Worm (Caenorhabditis elegans): ENCODE data around the gene rsp-2.
A peak's percentile ranks its signal among the peaks of the same experiment; 100 is the strongest.

The rsp-2 gene

ce11 chrII:11455140-11455539, 2.4 kb upstream of the rsp-2 start (continued):
- no peak for TF ChIP-seq ceh-27 (GFP tag; optimal IDR thresholded peaks at IDR 0.05)

ce11 chrII:11453639-11454038, 884 bp upstream of the rsp-2 start:
- TF ChIP-seq Y95B8A.8 (GFP tag; IDR thresholded peaks at IDR 0.05) (no peak), mel-28 (tag; optimal IDR thresholded peaks at IDR 0.05; ENCODE audit: borderline replicate concordance) (no peak), let-607 (tag; optimal IDR thresholded peaks at IDR 0.05) (no peak), unc-130 (GFP tag; optimal IDR thresholded peaks at IDR 0.05) (no peak), cebp-1 (GFP tag; IDR thresholded peaks at IDR 0.05) (no peak), cebp-1 (tag; optimal IDR thresholded peaks at IDR 0.05) (peak; percentile 31), madf-6 (GFP tag; IDR thresholded peaks at IDR 0.05) (peak; percentile 37; the same call in 1 of the 2 replicates), nfyb-1 (GFP tag; IDR thresholded peaks at IDR 0.05) (0 out of 2 replicates have a peak, but pooled peaks have one; percentile 31), lsy-27 (tag; optimal IDR thresholded peaks at IDR 0.05; ENCODE audit: borderline replicate concordance, insufficient read depth) (no peak)

ce11 chrII:11453025-11453424, 270 bp upstream of the rsp-2 start, which contains the start of gene rsp-1:
rsp-1 (plus strand) TSS chrII:11453362.
- peak; percentile 67; the same call in 1 of the 2 replicates for TF ChIP-seq B0019.2 (GFP tag; conservative IDR thresholded peaks at IDR 0.05)
- no peak for TF ChIP-seq mel-28 (tag; optimal IDR thresholded peaks at IDR 0.05; ENCODE audit: borderline replicate concordance)
- peak; percentile 46 for TF ChIP-seq xnd-1 (tag; optimal IDR thresholded peaks at IDR 0.05)
- TF ChIP-seq unc-62 (GFP tag; optimal IDR thresholded peaks at IDR 0.05), result no peak
- TF ChIP-seq lsy-27 (tag; optimal IDR thresholded peaks at IDR 0.05; ENCODE audit: borderline replicate concordance, insufficient read depth), result no peak
- TF ChIP-seq hlh-12 (tag; optimal IDR thresholded peaks at IDR 0.05), result no peak
- no peak for TF ChIP-seq T26A5.8 (tag; optimal IDR thresholded peaks at IDR 0.05)
- 0 out of 2 replicates have a peak, but pooled peaks have one; percentile 29 for TF ChIP-seq egl-44 (GFP tag; IDR thresholded peaks at IDR 0.05)
- TF ChIP-seq C06A6.2 (GFP tag; conservative IDR thresholded peaks at IDR 0.05), result peak; percentile 45; the same call in 1 of the 2 replicates
- peak; percentile 77 for TF ChIP-seq D2030.7 (GFP tag; IDR thresholded peaks at IDR 0.05)
- no peak for TF ChIP-seq nfya-2 (GFP tag; IDR thresholded peaks at IDR 0.05)
- TF ChIP-seq K12H6.12 (tag; optimal IDR thresholded peaks at IDR 0.05), result peak; percentile 80
- TF ChIP-seq ccch-3 (GFP tag; optimal IDR thresholded peaks at IDR 0.05), result no peak
- TF ChIP-seq sea-2 (GFP tag; IDR thresholded peaks at IDR 0.05), result no peak
- TF ChIP-seq attf-3 (GFP tag; conservative IDR thresholded peaks at IDR 0.05), result peak; percentile 79
- TF ChIP-seq rpc-1 (optimal IDR thresholded peaks at IDR 0.05), result no peak
- no peak for TF ChIP-seq rpc-1 (tag; optimal IDR thresholded peaks at IDR 0.05)
- TF ChIP-seq dox-1 (GFP tag; IDR thresholded peaks at IDR 0.05), result peak; percentile 95
- no peak for TF ChIP-seq Y79H2A.3 (GFP tag; conservative IDR thresholded peaks at IDR 0.05)
- peak; percentile 95 for TF ChIP-seq nhr-80 (tag; optimal IDR thresholded peaks at IDR 0.05)
- TF ChIP-seq Y95B8A.8 (GFP tag; IDR thresholded peaks at IDR 0.05), result peak; percentile 93
- TF ChIP-seq B0261.1 (tag; optimal IDR thresholded peaks at IDR 0.05), result peak; percentile 12
- peak; percentile 4 for TF ChIP-seq sptf-2 (GFP tag; optimal IDR thresholded peaks at IDR 0.05)
- TF ChIP-seq Y53F4B.3 (GFP tag; IDR thresholded peaks at IDR 0.05), result no peak
- no peak for TF ChIP-seq T07F8.4 (tag; optimal IDR thresholded peaks at IDR 0.05)
- TF ChIP-seq F52B5.7 (tag; optimal IDR thresholded peaks at IDR 0.05), result peak; percentile 16
- no peak for TF ChIP-seq lin-26 (GFP tag; IDR thresholded peaks at IDR 0.05)
- TF ChIP-seq nhr-90 (tag; optimal IDR thresholded peaks at IDR 0.05), result peak; percentile 23
- 0 out of 2 replicates have a peak, but pooled peaks have one; percentile 39 for TF ChIP-seq lir-1 (GFP tag; conservative IDR thresholded peaks at IDR 0.05)
- peak; percentile 40 for TF ChIP-seq ets-4 (GFP tag; optimal IDR thresholded peaks at IDR 0.05)
- TF ChIP-seq ztf-6 (GFP tag; IDR thresholded peaks at IDR 0.05), result 0 out of 2 replicates have a peak, but pooled peaks have one; percentile 26
- peak; percentile 53 for TF ChIP-seq F49E8.2 (tag; optimal IDR thresholded peaks at IDR 0.05; ENCODE audit: insufficient read depth)
- no peak for TF ChIP-seq zim-3 (tag; optimal IDR thresholded peaks at IDR 0.05)
- no peak for TF ChIP-seq F39B2.1 (GFP tag; IDR thresholded peaks at IDR 0.05)
- peak; percentile 76 for TF ChIP-seq F33H1.4 (GFP tag; IDR thresholded peaks at IDR 0.05)
- TF ChIP-seq F57C9.4 (tag; optimal IDR thresholded peaks at IDR 0.05), result no peak
- peak; percentile 12; the same call in 1 of the 2 replicates for TF ChIP-seq hsf-1 (GFP tag; IDR thresholded peaks at IDR 0.05)
- peak; percentile 54 to 73 for TF ChIP-seq let-607 (tag; optimal IDR thresholded peaks at IDR 0.05)
- TF ChIP-seq F37B4.10 (GFP tag; IDR thresholded peaks at IDR 0.05), result no peak
